Worm (Caenorhabditis elegans) whole organism, L2 larva: ENCODE results near the gene ZK546.2.

Source experiments
- ama-1 ChIP-seq: fragments of 150-350 bp; optimal IDR thresholded peaks from 2 replicates; lab custom pipeline; 2018; ENCODE audit warnings: inconsistent platforms
- nhr-77 ChIP-seq: fragments of 150-350 bp; optimal IDR thresholded peaks from 2 replicates; lab custom pipeline; 2014; ENCODE audit warnings: missing biosample characterization, missing genetic modification characterization

ce11 chrII:4959719-4960118 is 13.9 kb downstream of the ZK546.2 start, which contains the start of gene ulp-2:
- TF ChIP-seq nhr-77 (tag; lab: Kevin White, UChicago) (no peak), ama-1 (lab: Kevin White, UChicago) (no peak)
